Worm (Caenorhabditis elegans) whole organism, L3 larva: Measurements from ENCODE around the gene ehbp-1.

Experiments used
- ceh-82 ChIP-seq: fragments of 150-350 bp; optimal IDR thresholded peaks from 2 replicates; lab custom pipeline; 2014; ENCODE audit warnings: missing biosample characterization, missing genetic modification characterization
- egl-5 ChIP-seq: fragments of 150-350 bp; optimal IDR thresholded peaks from 2 replicates; lab custom pipeline; 2017; ENCODE audit warnings: missing biosample characterization, missing genetic modification reagents, missing genetic modification characterization, inconsistent platforms
- nhr-237 ChIP-seq: fragments of 150-350 bp; optimal IDR thresholded peaks from 2 replicates; lab custom pipeline; 2014; ENCODE audit warnings: missing biosample characterization, missing genetic modification characterization

ce11 chrV:9571673-9572072 lies 21.2 kb downstream of the ehbp-1 start:
- TF ChIP-seq nhr-237 (tag; lab: Kevin White, UChicago), result no peak
- TF ChIP-seq ceh-82 (tag; lab: Kevin White, UChicago), result no peak
- TF ChIP-seq egl-5 (tag; lab: Kevin White, UChicago), result no peak
